Worm (Caenorhabditis elegans) whole organism, L4 larva: ENCODE measurements around the gene C24A8.6.

Experiments
- R02D3.7 ChIP-seq: fragments of 150-350 bp; sonication (generic microtip); optimal IDR thresholded peaks from 3 replicates; lab custom pipeline; 2014; ENCODE audit warnings: missing biosample characterization, missing genetic modification characterization
- aly-2 ChIP-seq: sonication (generic microtip); optimal IDR thresholded peaks from 2 replicates; lab custom pipeline; 2018; ENCODE audit warnings: missing biosample characterization, missing genetic modification characterization
- ama-1 ChIP-seq: fragments of 150-350 bp; optimal IDR thresholded peaks from 2 replicates; lab custom pipeline; 2014; ENCODE audit warnings: inconsistent platforms, mixed read lengths
- arid-1 ChIP-seq: fragments of 200-800 bp; sonication (Bioruptor generic); conservative IDR thresholded peaks from 2 replicates; pipeline ENCODE4 v1.3.6; 2022; ENCODE audit warnings: missing genetic modification reagents, missing genetic modification characterization, missing compliant biosample characterization
- ceh-82 ChIP-seq: sonication (generic microtip); optimal IDR thresholded peaks from 2 replicates; lab custom pipeline; 2017; ENCODE audit warnings: missing biosample characterization, missing genetic modification characterization
- daf-19 ChIP-seq: fragments of 200-800 bp; sonication (Bioruptor generic); conservative IDR thresholded peaks from 2 replicates; pipeline ENCODE4 v1.3.6; 2022; ENCODE audit warnings: missing genetic modification characterization, missing compliant biosample characterization
- jun-1 ChIP-seq: fragments of 150-350 bp; optimal IDR thresholded peaks from 2 replicates; lab custom pipeline; 2014; ENCODE audit warnings: missing biosample characterization, missing genetic modification reagents, missing genetic modification characterization
- lin-13 ChIP-seq: fragments of 150-350 bp; optimal IDR thresholded peaks from 2 replicates; lab custom pipeline; 2014; ENCODE audit warnings: missing biosample characterization, missing genetic modification reagents, missing genetic modification characterization
- lin-38 ChIP-seq: fragments of 200-800 bp; sonication (Bioruptor generic); IDR thresholded peaks from 2 replicates; pipeline ENCODE4 v1.3.6; 2022; ENCODE audit warnings: missing genetic modification reagents, missing genetic modification characterization, missing compliant biosample characterization
- zfp-2 ChIP-seq: sonication (generic microtip); optimal IDR thresholded peaks from 2 replicates; lab custom pipeline; 2016; ENCODE audit warnings: mild to moderate bottlenecking, missing genetic modification characterization, missing compliant biosample characterization
- ztf-11 ChIP-seq: fragments of 150-350 bp; optimal IDR thresholded peaks from 2 replicates; lab custom pipeline; 2014; ENCODE audit warnings: missing biosample characterization, missing genetic modification characterization

DNA sequence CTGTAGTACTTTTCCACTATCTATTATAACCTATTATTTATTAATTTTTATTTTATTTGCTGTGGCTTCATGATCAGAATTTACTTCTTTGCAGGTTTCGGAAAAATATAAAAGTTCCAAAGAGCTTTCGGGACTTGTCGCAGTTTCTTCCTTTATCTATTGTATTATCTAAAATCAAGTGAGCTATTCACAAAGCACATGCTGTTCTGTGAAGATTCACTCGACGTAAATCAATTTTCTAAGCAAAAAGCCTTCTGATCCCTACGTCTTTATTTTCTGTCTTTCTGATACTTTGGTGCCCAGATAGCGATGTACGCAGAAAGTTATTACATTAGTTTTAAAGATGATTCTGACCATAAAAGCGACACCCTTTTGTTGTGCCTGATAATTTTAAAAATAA, 15.1 kb downstream of the C24A8.6 start:
- no peak for TF ChIP-seq zfp-2 (tag; lab: Kevin White, UChicago)
- TF ChIP-seq ztf-11 (tag; lab: Kevin White, UChicago) = no peak
- TF ChIP-seq daf-19 = no peak
- TF ChIP-seq jun-1 (tag; lab: Kevin White, UChicago) = no peak
- TF ChIP-seq ceh-82 (tag; lab: Kevin White, UChicago) = no peak
- TF ChIP-seq arid-1 = no peak
- no peak for TF ChIP-seq lin-13 (GFP tag; lab: Kevin White, UChicago)
- no peak for TF ChIP-seq ama-1
- TF ChIP-seq R02D3.7 (tag; lab: Kevin White, UChicago) = no peak
- no peak for TF ChIP-seq lin-38 (GFP tag; lab: Robert Waterston, UW)
- no peak for TF ChIP-seq aly-2 (tag; lab: Kevin White, UChicago)
